Fruit fly (Drosophila melanogaster) whole organism, larva: ENCODE data around the gene sxe2.

Source experiments
- noc ChIP-seq: fragments of 200-800 bp; sonication (Bioruptor generic); optimal IDR thresholded peaks from 3 replicates; lab custom pipeline; 2019; ENCODE audit warnings: missing biosample characterization, mild to moderate bottlenecking, missing genetic modification characterization, moderate library complexity

Gene sxe2

DNA sequence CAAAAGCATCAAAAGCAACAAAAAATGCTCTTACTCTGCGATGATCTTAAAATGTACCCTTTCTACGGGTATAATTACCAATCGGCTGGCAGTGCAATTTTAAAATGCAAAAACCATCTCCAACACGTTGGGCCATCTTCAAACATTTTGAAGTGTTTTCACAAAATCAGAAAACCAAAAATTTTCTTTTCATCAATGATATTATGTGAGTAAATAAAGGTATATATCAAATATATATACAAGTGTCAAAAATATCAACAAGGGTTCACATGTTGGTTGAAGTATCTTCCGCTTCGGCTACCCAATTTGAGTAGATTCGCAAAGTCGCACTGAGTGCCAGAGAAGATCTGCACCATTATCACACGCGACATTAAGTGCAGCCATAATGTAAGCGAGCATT, 33.7 kb downstream of the sxe2 start:
- no peak for TF ChIP-seq noc (tag; lab: Kevin White, UChicago)

dm6 chr3R:16119441-16119840, 35.8 kb downstream of the sxe2 start:
- no peak for TF ChIP-seq noc (tag; lab: Kevin White, UChicago)

dm6 chr3R:16128471-16128870, 44.8 kb downstream of the sxe2 start:
- no peak for TF ChIP-seq noc (tag; lab: Kevin White, UChicago)

dm6 chr3R:16135616-16136015, 51.9 kb downstream of the sxe2 start:
- no peak for TF ChIP-seq noc (tag; lab: Kevin White, UChicago)
